Worm (Caenorhabditis elegans): ENCODE results near the gene srd-33.

DNA sequence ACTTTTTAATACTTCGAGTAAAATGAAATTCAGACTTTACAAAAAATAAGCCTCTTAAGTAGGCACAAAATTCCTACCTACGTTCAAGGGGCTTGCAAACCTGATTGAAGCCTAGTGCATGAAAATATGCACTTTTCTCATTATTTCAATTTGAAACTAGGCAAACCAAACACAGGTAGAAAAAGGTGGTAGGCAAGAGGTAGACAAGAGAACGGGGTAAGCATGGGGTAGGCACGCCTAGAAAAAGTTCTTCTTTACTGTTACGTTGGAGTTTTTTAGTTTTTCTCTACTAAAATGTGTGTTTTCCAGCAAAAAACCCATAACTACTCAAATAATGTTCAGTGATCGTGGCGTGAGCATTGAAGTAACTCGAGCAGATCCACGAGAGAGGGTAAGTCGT lies 21.0 kb upstream of the srd-33 start, which contains the start of gene nex-4:
- no peak for TF ChIP-seq him-1 (tag; optimal IDR thresholded peaks at IDR 0.05)
- TF ChIP-seq dao-5 (tag; optimal IDR thresholded peaks at IDR 0.05), result no peak
- TF ChIP-seq W03F9.2 (tag; optimal IDR thresholded peaks at IDR 0.05), result no peak
